Fruit fly (Drosophila melanogaster): Measurements from ENCODE around the gene Cyp4ae1.

Gene Cyp4ae1

dm6 chrX:2225138-2225537 is 46.3 kb downstream of the Cyp4ae1 start, which contains the start of gene pcx (continued):
- TF ChIP-seq bbx (GFP tag; IDR thresholded peaks at IDR 0.05; ENCODE audit: partially characterized antibody) = peak; percentile 58
- TF ChIP-seq CG16815 (GFP tag; optimal IDR thresholded peaks at IDR 0.05) = no peak
- TF ChIP-seq unc-4 (GFP tag; IDR thresholded peaks at IDR 0.05; ENCODE audit: partially characterized antibody) = peak; percentile 65
- TF ChIP-seq nmo (GFP tag; optimal IDR thresholded peaks at IDR 0.05) = no peak
- peak; percentile 34 for TF ChIP-seq CG9797 (GFP tag; optimal IDR thresholded peaks at IDR 0.05)
- peak; percentile 56 for TF ChIP-seq Bgb (GFP tag; IDR thresholded peaks at IDR 0.05; ENCODE audit: partially characterized antibody)
- TF ChIP-seq CrebB (tag; optimal IDR thresholded peaks at IDR 0.05) = no peak
- TF ChIP-seq Dll (GFP tag; IDR thresholded peaks at IDR 0.05; ENCODE audit: partially characterized antibody) = peak; percentile 56; the same call in 1 of the 4 replicates
- TF ChIP-seq gfzf (GFP tag; optimal IDR thresholded peaks at IDR 0.05) = peak; percentile 50
- no peak for TF ChIP-seq CG42726 (GFP tag; IDR thresholded peaks at IDR 0.05; ENCODE audit: partially characterized antibody)
- no peak for TF ChIP-seq CG31365 (tag; optimal IDR thresholded peaks at IDR 0.05)
- TF ChIP-seq CG17912 (GFP tag; optimal IDR thresholded peaks at IDR 0.05) = no peak
- TF ChIP-seq Meics (GFP tag; optimal IDR thresholded peaks at IDR 0.05) = no peak
- no peak for TF ChIP-seq dan (GFP tag; IDR thresholded peaks at IDR 0.05)
- TF ChIP-seq pnt (GFP tag; optimal IDR thresholded peaks at IDR 0.05) = no peak
- peak; percentile 44; the same call in 1 of the 3 replicates for TF ChIP-seq hb (GFP tag; IDR thresholded peaks at IDR 0.05; ENCODE audit: partially characterized antibody)
- no peak for TF ChIP-seq h (optimal IDR thresholded peaks at IDR 0.05)
- peak; percentile 50 for TF ChIP-seq HLH4C (GFP tag; IDR thresholded peaks at IDR 0.05; ENCODE audit: partially characterized antibody)
- TF ChIP-seq Ets97D (GFP tag; optimal IDR thresholded peaks at IDR 0.05) = peak; percentile 7
- TF ChIP-seq twi (tag; optimal IDR thresholded peaks at IDR 0.05) = no peak
- TF ChIP-seq CG9437 (GFP tag; optimal IDR thresholded peaks at IDR 0.05) = no peak
- no peak for TF ChIP-seq CG9876 (GFP tag; optimal IDR thresholded peaks at IDR 0.05)
- TF ChIP-seq BEAF-32 (GFP tag; optimal IDR thresholded peaks at IDR 0.05) = peak; percentile 57
- TF ChIP-seq MBD-R2 (GFP tag; IDR thresholded peaks at IDR 0.05) = peak; percentile 49
- no peak for TF ChIP-seq dimm (GFP tag; IDR thresholded peaks at IDR 0.05)
- no peak for TF ChIP-seq CG7963 (GFP tag; IDR thresholded peaks at IDR 0.05; ENCODE audit: partially characterized antibody)
- no peak for TF ChIP-seq CG4707 (GFP tag; optimal IDR thresholded peaks at IDR 0.05)
- TF ChIP-seq CG14710 (tag; optimal IDR thresholded peaks at IDR 0.05) = peak; percentile 37
- TF ChIP-seq pzg (GFP tag; optimal IDR thresholded peaks at IDR 0.05) = peak; percentile 49
- TF ChIP-seq CG10654 (GFP tag; optimal IDR thresholded peaks at IDR 0.05) = no peak
- no peak for TF ChIP-seq lola (GFP tag; optimal IDR thresholded peaks at IDR 0.05)
- TF ChIP-seq Dfd (GFP tag; optimal IDR thresholded peaks at IDR 0.05) = no peak
- TF ChIP-seq CG18764 (GFP tag; optimal IDR thresholded peaks at IDR 0.05) = peak; percentile 86
- TF ChIP-seq luna (GFP tag; optimal IDR thresholded peaks at IDR 0.05) = no peak
- peak; percentile 55 for TF ChIP-seq CG16813 (GFP tag; IDR thresholded peaks at IDR 0.05; ENCODE audit: partially characterized antibody)
- no peak for TF ChIP-seq CG13296 (GFP tag; optimal IDR thresholded peaks at IDR 0.05)
- TF ChIP-seq cas (GFP tag; IDR thresholded peaks at IDR 0.05) = no peak
- TF ChIP-seq Med (GFP tag) = peak; percentile 28
- peak; percentile 81 for TF ChIP-seq Dref (GFP tag; IDR thresholded peaks at IDR 0.05)
- TF ChIP-seq hbn (GFP tag; IDR thresholded peaks at IDR 0.05; ENCODE audit: partially characterized antibody) = peak; percentile 27; the same call in 1 of the 2 replicates
- peak; percentile 76 for TF ChIP-seq CG4617 (GFP tag; optimal IDR thresholded peaks at IDR 0.05; ENCODE audit: borderline replicate concordance)
- peak; percentile 54; the same call in 2 of the 3 replicates for TF ChIP-seq knrl (GFP tag; IDR thresholded peaks at IDR 0.05; ENCODE audit: partially characterized antibody)
- no peak for TF ChIP-seq Deaf1 (tag; optimal IDR thresholded peaks at IDR 0.05)
- TF ChIP-seq gsb (GFP tag; IDR thresholded peaks at IDR 0.05) = no peak
- no peak for TF ChIP-seq bigmax (GFP tag; optimal IDR thresholded peaks at IDR 0.05)
- peak; percentile 74 for TF ChIP-seq E2f2 (GFP tag; IDR thresholded peaks at IDR 0.05)
- TF ChIP-seq CG6791 (GFP tag; IDR thresholded peaks at IDR 0.05; ENCODE audit: partially characterized antibody) = peak; percentile 61; the same call in 2 of the 3 replicates
- TF ChIP-seq lab (GFP tag; optimal IDR thresholded peaks at IDR 0.05) = no peak
- TF ChIP-seq crol (GFP tag; IDR thresholded peaks at IDR 0.05) = peak; percentile 89
